ENCODE assay signal across 7 worm cellular contexts in the genomic region with DNA sequence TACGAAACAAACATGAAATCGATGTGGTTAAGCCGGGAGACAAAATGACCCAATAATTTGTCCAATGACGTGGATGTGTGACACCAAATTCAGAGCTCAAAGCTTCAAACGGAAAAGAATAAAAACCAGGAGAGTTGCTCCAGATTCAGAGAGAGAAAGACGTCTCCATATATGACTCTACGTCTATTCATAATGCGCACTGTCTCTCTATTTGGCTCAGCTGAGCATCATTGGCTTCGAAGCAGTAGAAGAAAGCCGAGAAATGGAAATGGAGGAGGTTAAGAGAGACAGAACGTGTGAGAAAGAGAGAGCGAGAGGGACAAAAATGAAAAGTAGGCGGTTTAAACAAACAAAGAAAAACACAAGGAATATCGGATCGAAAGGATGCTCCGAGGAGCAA.
TF ChIP-seq lines count a peak whose summit lies in the region.

No protein-coding gene starts in this region.

TF ChIP-seq in whole organism, L1 larva, 84 proteins besides CTCF, POLR2A, EP300 and RAD21 (continues in another document):
- no peak for TF ChIP-seq ztf-4 (tag; optimal IDR thresholded peaks at IDR 0.05; lab: Kevin White, UChicago)
- peak in 1 of 3 experiments; percentile 26 for TF ChIP-seq dpl-1 (GFP tag; optimal IDR thresholded peaks at IDR 0.05; lab: Kevin White, UChicago)
- peak; percentile 40 for TF ChIP-seq dsc-1 (tag; optimal IDR thresholded peaks at IDR 0.05; lab: Kevin White, UChicago)
- no peak for TF ChIP-seq mab-9 (GFP tag; IDR thresholded peaks at IDR 0.05; lab: Robert Waterston, UW)
- TF ChIP-seq nhr-76 (tag; optimal IDR thresholded peaks at IDR 0.05; lab: Kevin White, UChicago) = no peak
- no peak for TF ChIP-seq aha-1 (tag; optimal IDR thresholded peaks at IDR 0.05; lab: Kevin White, UChicago)
- TF ChIP-seq nhr-77 (tag; optimal IDR thresholded peaks at IDR 0.05; lab: Kevin White, UChicago) = no peak
- TF ChIP-seq swsn-7 (tag; optimal IDR thresholded peaks at IDR 0.05; lab: Kevin White, UChicago) = peak; percentile 20
- TF ChIP-seq sup-37 (GFP tag; optimal IDR thresholded peaks at IDR 0.05; lab: Kevin White, UChicago) = no peak
- TF ChIP-seq lin-35 (GFP tag; optimal IDR thresholded peaks at IDR 0.05; lab: Kevin White, UChicago) = peak in 1 of 2 experiments; percentile 5
- no peak for TF ChIP-seq pag-3 (tag; optimal IDR thresholded peaks at IDR 0.05; lab: Kevin White, UChicago; ENCODE audit: borderline replicate concordance, insufficient read depth)
- TF ChIP-seq nhr-28 (tag; optimal IDR thresholded peaks at IDR 0.05; lab: Kevin White, UChicago) = no peak

TF ChIP-seq in whole organism, L2 larva, 48 proteins besides CTCF, POLR2A, EP300 and RAD21 (continues in another document):
- TF ChIP-seq zag-1 (tag; optimal IDR thresholded peaks at IDR 0.05; lab: Kevin White, UChicago) = peak; percentile 27
- no peak for TF ChIP-seq aly-2 (tag; optimal IDR thresholded peaks at IDR 0.05; lab: Kevin White, UChicago)
- peak; percentile 64 for TF ChIP-seq unc-55 (GFP tag; optimal IDR thresholded peaks at IDR 0.05; lab: Kevin White, UChicago)
- TF ChIP-seq lsy-2 (tag; optimal IDR thresholded peaks at IDR 0.05; lab: Kevin White, UChicago) = peak in 1 of 2 experiments; percentile 57
- TF ChIP-seq C34F6.9 (tag; optimal IDR thresholded peaks at IDR 0.05; lab: Kevin White, UChicago) = peak; percentile 59
- TF ChIP-seq sma-3 (GFP tag; optimal IDR thresholded peaks at IDR 0.05; lab: Kevin White, UChicago) = no peak
- TF ChIP-seq F13H6.1 (tag; optimal IDR thresholded peaks at IDR 0.05; lab: Kevin White, UChicago) = peak; percentile 22
- no peak for TF ChIP-seq blmp-1 (tag; optimal IDR thresholded peaks at IDR 0.05; lab: Kevin White, UChicago; ENCODE audit: insufficient read depth)
- no peak for TF ChIP-seq ztf-11 (tag; optimal IDR thresholded peaks at IDR 0.05; lab: Kevin White, UChicago)
- TF ChIP-seq crh-2 (tag; optimal IDR thresholded peaks at IDR 0.05; lab: Kevin White, UChicago) = peak; percentile 34
- TF ChIP-seq nhr-129 (tag; optimal IDR thresholded peaks at IDR 0.05; lab: Kevin White, UChicago) = peak; percentile 43
- peak; percentile 35 for TF ChIP-seq egl-27 (tag; optimal IDR thresholded peaks at IDR 0.05; lab: Kevin White, UChicago)

TF ChIP-seq in whole organism, L3 larva, 47 proteins besides CTCF, POLR2A, EP300 and RAD21 (continues in another document):
- TF ChIP-seq nhr-76 (tag; optimal IDR thresholded peaks at IDR 0.05; lab: Kevin White, UChicago) (no peak), ceh-28 (tag; optimal IDR thresholded peaks at IDR 0.05; lab: Kevin White, UChicago) (no peak), skn-1 (tag; optimal IDR thresholded peaks at IDR 0.05; lab: Kevin White, UChicago) (no peak), nhr-12 (tag; optimal IDR thresholded peaks at IDR 0.05; lab: Kevin White, UChicago) (no peak), elt-2 (tag; optimal IDR thresholded peaks at IDR 0.05; lab: Kevin White, UChicago) (no peak), ztf-4 (tag; optimal IDR thresholded peaks at IDR 0.05; lab: Kevin White, UChicago) (no peak), nfya-1 (tag; optimal IDR thresholded peaks at IDR 0.05; lab: Kevin White, UChicago; ENCODE audit: insufficient read depth) (peak; percentile 45), pha-4 (tag; optimal IDR thresholded peaks at IDR 0.05; lab: Kevin White, UChicago) (peak; percentile 36), R02D3.7 (tag; optimal IDR thresholded peaks at IDR 0.05; lab: Kevin White, UChicago) (no peak), elt-1 (tag; optimal IDR thresholded peaks at IDR 0.05; lab: Kevin White, UChicago) (no peak), lin-39 (tag; optimal IDR thresholded peaks at IDR 0.05; lab: Kevin White, UChicago) (peak; percentile 78), snpc-4 (tag; optimal IDR thresholded peaks at IDR 0.05; lab: Kevin White, UChicago) (no peak), ama-1 (optimal IDR thresholded peaks at IDR 0.05; lab: Kevin White, UChicago) (no peak)

TF ChIP-seq in whole organism, L4 larva, 104 proteins besides CTCF, POLR2A, EP300 and RAD21 (continues in another document):
- TF ChIP-seq dve-1 (tag; optimal IDR thresholded peaks at IDR 0.05; lab: Kevin White, UChicago; ENCODE audit: insufficient read depth) = peak; percentile 16
- no peak for TF ChIP-seq nhr-77 (tag; optimal IDR thresholded peaks at IDR 0.05; lab: Kevin White, UChicago)
- TF ChIP-seq ceh-20 (GFP tag; IDR thresholded peaks at IDR 0.05; lab: Robert Waterston, UW) = no peak
- TF ChIP-seq hif-1 (tag; optimal IDR thresholded peaks at IDR 0.05; lab: Kevin White, UChicago) = no peak
- peak; percentile 20 for TF ChIP-seq mep-1 (tag; optimal IDR thresholded peaks at IDR 0.05; lab: Kevin White, UChicago)
- TF ChIP-seq spr-3 (GFP tag; optimal IDR thresholded peaks at IDR 0.05; lab: Kevin White, UChicago) = no peak
- TF ChIP-seq pqm-1 (tag; optimal IDR thresholded peaks at IDR 0.05; lab: Kevin White, UChicago) = no peak
- TF ChIP-seq dpl-1 (GFP tag; optimal IDR thresholded peaks at IDR 0.05; lab: Kevin White, UChicago) = no peak
- TF ChIP-seq unc-62 (GFP tag; optimal IDR thresholded peaks at IDR 0.05 in 1 of 2; lab: Kevin White, UChicago) = peak in 1 of 2 experiments; percentile 55
- TF ChIP-seq unc-62 (tag; optimal IDR thresholded peaks at IDR 0.05; lab: Kevin White, UChicago) = no peak
- TF ChIP-seq D1046.2 (GFP tag; IDR thresholded peaks at IDR 0.05; lab: Robert Waterston, UW) = no peak
- no peak for TF ChIP-seq aha-1 (tag; lab: Kevin White, UChicago)
- TF ChIP-seq hmg-1.1 (GFP tag; IDR thresholded peaks at IDR 0.05; lab: Robert Waterston, UW) = peak; percentile 24; the same call in 1 of the 2 replicates
- no peak for TF ChIP-seq fkh-10 (GFP tag; optimal IDR thresholded peaks at IDR 0.05; lab: Kevin White, UChicago)

TF ChIP-seq in whole organism, late embryonic, 69 proteins besides CTCF, POLR2A, EP300 and RAD21 (continues in another document):
- no peak for TF ChIP-seq ceh-14 (tag; optimal IDR thresholded peaks at IDR 0.05; lab: Kevin White, UChicago)
- no peak for TF ChIP-seq pha-2 (tag; optimal IDR thresholded peaks at IDR 0.05; lab: Kevin White, UChicago)
- TF ChIP-seq ceh-6 (GFP tag; optimal IDR thresholded peaks at IDR 0.05; lab: Kevin White, UChicago) = no peak
- no peak for TF ChIP-seq T23F11.4 (GFP tag; optimal IDR thresholded peaks at IDR 0.05; lab: Kevin White, UChicago)
- TF ChIP-seq fkh-6 (tag; optimal IDR thresholded peaks at IDR 0.05; lab: Kevin White, UChicago) = no peak
- no peak for TF ChIP-seq syd-9 (tag; optimal IDR thresholded peaks at IDR 0.05; lab: Kevin White, UChicago)
- TF ChIP-seq mec-3 (tag; optimal IDR thresholded peaks at IDR 0.05; lab: Kevin White, UChicago; ENCODE audit: borderline replicate concordance) = no peak
- no peak for TF ChIP-seq hlh-30 (tag; optimal IDR thresholded peaks at IDR 0.05; lab: Kevin White, UChicago; ENCODE audit: insufficient read depth)
- no peak for TF ChIP-seq nhr-11 (tag; optimal IDR thresholded peaks at IDR 0.05; lab: Kevin White, UChicago)
- peak; percentile 54 for TF ChIP-seq ceh-19 (GFP tag; optimal IDR thresholded peaks at IDR 0.05; lab: Kevin White, UChicago)
- TF ChIP-seq ceh-31 (tag; optimal IDR thresholded peaks at IDR 0.05; lab: Kevin White, UChicago) = peak; percentile 30
- TF ChIP-seq unc-55 (GFP tag; optimal IDR thresholded peaks at IDR 0.05; lab: Kevin White, UChicago) = no peak
- TF ChIP-seq rnt-1 (tag; optimal IDR thresholded peaks at IDR 0.05; lab: Kevin White, UChicago) = no peak
- TF ChIP-seq pag-3 (tag; optimal IDR thresholded peaks at IDR 0.05; lab: Kevin White, UChicago; ENCODE audit: borderline replicate concordance) = no peak

TF ChIP-seq in whole organism, mixed stage, embryonic, 35 proteins besides CTCF, POLR2A, EP300 and RAD21:
- TF ChIP-seq ceh-39 (tag; optimal IDR thresholded peaks at IDR 0.05; lab: Kevin White, UChicago) (no peak), snpc-4 (tag; optimal IDR thresholded peaks at IDR 0.05; lab: Kevin White, UChicago) (no peak), ces-1 (GFP tag; optimal IDR thresholded peaks at IDR 0.05; lab: Kevin White, UChicago) (peak; percentile 45), elt-1 (tag; optimal IDR thresholded peaks at IDR 0.05; lab: Kevin White, UChicago; ENCODE audit: borderline replicate concordance, insufficient read depth) (no peak), lin-32 (GFP tag; optimal IDR thresholded peaks at IDR 0.05; lab: Kevin White, UChicago) (no peak), sptf-1 (tag; optimal IDR thresholded peaks at IDR 0.05; lab: Kevin White, UChicago) (peak; percentile 10), lin-13 (tag; optimal IDR thresholded peaks at IDR 0.05; lab: Kevin White, UChicago) (no peak)
TF ChIP-seq in whole organism, mixed stage, embryonic: peak in this region for 2.

TF ChIP-seq in whole organism, young adult, 124 proteins besides CTCF, POLR2A, EP300 and RAD21:
- TF ChIP-seq cebp-1 (GFP tag; IDR thresholded peaks at IDR 0.05; lab: Robert Waterston, UW) (no peak), cebp-1 (tag; optimal IDR thresholded peaks at IDR 0.05; lab: Kevin White, UChicago) (peak; percentile 70), aptf-3 (GFP tag; IDR thresholded peaks at IDR 0.05; lab: Robert Waterston, UW) (no peak)
